Worm (Caenorhabditis elegans) whole organism, dauer: Measurements from ENCODE around the gene R01E6.7.

Experiments used
- unc-62 ChIP-seq: sonication (generic microtip); optimal IDR thresholded peaks from 2 replicates; lab custom pipeline; 2017; ENCODE audit warnings: missing biosample characterization, missing genetic modification reagents, missing genetic modification characterization

R01E6.7 gene

DNA sequence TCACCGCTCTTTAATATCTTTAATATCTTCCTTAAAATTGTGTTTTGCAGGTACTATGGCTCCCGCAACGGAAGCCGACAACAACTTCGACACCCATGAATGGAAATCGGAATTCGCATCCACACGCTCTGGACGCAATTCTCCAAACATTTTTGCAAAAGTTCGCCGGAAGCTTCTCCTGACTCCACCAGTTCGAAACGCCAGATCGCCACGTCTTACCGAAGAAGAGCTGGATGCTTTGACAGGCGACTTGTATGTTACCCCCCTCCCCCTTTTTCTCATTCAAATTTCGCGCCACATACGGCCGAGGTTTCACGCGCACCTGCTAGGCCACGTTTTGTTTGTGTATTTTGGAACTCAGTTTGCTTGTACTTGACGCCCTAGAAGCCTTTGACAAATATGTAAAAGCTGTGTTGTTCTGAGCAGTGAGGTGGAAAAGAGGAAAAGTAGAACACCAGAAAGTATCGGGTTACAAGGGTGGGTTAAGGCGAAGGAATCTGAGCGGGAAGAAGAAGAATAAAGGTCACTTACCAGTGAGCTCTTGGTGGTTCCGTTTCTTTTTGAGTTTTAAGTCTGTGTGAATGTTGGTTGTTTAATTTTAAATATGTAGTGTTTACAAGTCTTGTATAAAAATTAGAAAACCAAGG lies 15.1 kb upstream of the R01E6.7 start, which contains the start of gene unc-84:
TSS of gene unc-84 (plus strand) at position 51 of the 647 bp plus-strand sequence.
- TF ChIP-seq unc-62 (GFP tag; lab: Kevin White, UChicago) = no peak

DNA sequence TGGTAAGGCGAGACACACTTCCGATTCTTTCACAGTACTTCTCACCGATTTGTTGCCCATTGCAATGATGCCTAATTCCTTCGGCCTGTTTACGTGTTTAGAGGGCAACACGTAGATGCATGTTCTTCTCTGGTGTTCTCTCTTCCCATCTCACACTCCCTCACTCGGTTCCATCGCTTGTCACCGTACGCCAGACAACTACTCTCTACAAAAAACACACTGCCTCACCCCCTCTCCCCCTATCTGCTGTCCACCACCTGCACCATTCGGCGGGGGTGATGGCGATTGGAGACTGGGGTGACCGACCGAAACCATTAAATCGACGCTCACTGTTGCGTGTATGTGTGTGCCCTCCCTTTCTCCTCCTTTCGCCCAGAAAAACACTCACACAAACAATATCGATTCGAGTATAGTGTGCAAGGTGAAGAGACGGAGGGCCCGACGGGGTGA lies 14.2 kb upstream of the R01E6.7 start:
- no peak for TF ChIP-seq unc-62 (GFP tag; lab: Kevin White, UChicago)

DNA sequence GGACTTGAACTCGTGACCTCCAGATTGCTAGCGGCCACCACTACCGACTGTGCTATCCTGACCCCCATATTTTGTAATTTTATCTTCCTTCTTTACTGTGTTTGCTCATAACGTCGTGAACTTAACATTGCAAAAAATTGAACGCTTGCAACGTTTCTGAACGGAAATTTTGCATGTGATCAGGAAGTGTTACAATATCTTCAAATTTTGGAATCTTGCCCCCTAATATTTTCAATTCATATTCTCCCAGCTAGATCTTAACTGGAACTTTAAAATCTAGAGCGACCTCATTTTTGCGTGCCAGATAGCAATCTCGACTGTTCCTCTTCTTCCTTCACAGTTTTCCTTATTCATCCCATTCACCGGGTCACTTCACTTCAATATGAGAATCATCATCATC lies 12.1 kb upstream of the R01E6.7 start, which contains the start of gene F54B11.10:
TSS of gene F54B11.10 (plus strand) at position 301 of the 400 bp plus-strand sequence.
- no peak for TF ChIP-seq unc-62 (GFP tag; lab: Kevin White, UChicago)

DNA sequence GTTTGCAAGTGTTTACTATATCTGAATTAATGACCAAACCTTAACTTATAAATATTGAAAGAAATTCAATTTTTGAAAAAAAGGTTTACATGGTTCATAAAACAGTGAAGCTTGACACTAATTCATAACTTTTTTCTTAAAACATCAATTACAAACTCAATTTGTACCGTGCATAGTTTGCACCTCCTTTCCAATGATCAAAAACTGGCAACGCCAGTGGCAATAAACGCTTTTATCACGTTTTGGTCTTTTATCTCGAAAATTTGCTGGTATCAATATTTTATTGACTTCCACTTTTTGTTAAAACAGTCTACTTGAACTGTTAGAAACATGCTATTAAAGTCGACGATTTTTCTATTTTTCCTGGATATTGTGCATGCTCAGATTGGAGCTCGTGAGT lies 8.7 kb upstream of the R01E6.7 start, which contains the start of gene F54B11.11:
TSS of gene F54B11.11 (plus strand) at position 301 of the 400 bp plus-strand sequence.
- no peak for TF ChIP-seq unc-62 (GFP tag; lab: Kevin White, UChicago)

DNA sequence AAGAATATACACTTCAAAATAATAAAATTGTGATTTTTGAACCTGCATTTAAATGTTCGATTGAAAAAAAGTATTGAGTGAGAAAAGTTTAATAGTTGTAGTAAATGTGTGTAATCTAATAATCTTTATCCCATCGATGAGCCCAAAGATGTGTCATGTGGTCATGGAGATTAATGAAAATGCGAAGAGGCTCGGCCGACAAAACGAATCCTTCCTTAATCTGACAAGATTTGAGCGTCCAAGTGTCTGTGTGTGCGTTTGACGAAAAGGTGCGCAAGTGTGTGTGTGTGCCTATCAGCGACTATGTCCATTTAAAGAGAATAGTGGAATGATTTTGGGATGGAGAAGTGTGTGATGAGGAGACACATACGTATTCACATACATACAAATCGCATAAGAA lies 4.3 kb upstream of the R01E6.7 start:
- TF ChIP-seq unc-62 (GFP tag; lab: Kevin White, UChicago) = no peak

DNA sequence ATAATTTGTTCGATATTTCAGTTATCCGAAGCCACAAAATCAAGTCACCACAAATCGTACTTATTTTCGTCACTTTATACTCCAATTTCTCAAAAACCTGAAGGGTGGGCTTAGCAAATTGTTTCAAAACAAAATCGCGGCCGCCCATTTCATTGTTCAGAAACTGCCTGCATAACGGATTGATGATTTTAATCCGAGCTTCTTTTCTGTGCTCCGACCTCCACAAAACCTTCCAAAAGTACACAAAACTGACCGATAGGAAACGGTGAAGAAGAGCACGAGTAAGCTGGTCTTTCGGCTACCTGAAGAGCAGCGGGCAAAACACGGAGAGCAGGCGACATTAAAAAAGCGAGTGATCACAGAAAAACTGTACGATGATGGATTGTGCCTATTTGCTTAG lies 3.3 kb downstream of the R01E6.7 start, which contains the start of gene R01E6.2:
TSS of gene R01E6.2 (minus strand) at position 101 of the 400 bp plus-strand sequence.
- no peak for TF ChIP-seq unc-62 (GFP tag; lab: Kevin White, UChicago)

DNA sequence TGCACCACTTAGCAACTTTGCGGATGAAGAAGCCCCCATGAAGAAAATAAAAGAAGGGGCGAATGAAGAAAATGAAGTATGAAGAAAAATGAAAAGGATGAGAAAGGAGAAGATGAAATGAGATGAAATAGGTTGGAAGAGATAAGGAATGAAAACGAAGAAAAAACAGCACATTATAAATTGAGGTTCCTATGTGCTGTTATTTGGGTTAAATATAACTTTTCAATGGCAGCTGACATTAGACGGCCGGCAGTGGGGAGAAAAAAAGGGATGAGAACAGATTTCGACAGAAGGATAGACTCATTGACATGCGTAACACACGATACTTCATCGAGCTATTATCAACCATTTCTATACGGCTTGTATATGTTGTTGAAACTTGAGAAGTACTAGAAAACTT lies 7.8 kb downstream of the R01E6.7 start:
- TF ChIP-seq unc-62 (GFP tag; lab: Kevin White, UChicago) = no peak

DNA sequence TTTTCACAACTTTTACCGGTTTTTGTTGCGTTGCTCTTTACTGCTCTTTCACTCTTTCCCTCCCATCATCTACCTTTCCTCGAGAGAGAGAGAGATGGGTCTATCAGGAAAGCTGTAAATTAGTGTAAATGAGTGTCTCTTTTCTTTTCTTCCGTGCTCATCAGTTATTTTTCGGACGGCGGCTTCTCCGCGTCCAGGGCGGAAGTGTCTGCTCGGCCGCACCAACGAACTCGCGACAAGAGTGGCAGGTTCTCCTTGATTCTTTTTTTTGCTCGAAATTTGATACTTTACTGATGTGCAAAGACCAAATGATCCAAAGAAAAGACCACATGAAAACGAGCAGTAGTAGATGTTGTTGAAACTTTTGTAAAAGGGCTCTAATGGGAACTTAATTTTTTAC lies 11.1 kb downstream of the R01E6.7 start:
- no peak for TF ChIP-seq unc-62 (GFP tag; lab: Kevin White, UChicago)

DNA sequence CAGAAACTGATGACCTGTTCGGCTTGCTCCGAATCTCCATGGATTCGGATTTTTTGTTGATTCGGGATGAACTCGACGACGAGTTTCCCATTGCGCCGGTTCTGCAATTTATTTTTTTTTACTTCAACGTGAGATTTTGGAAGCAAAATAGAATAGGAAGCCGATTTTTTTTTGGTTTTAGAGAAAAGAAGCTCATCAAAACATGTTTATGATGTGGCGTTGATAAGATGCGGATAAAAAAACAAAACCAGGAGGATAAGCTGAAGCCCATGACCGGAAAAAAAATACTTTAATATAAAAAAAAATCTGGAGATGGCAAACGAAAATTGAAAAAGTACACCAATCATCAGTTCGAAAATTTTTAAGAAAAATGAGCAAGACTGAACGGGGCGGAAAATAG lies 13.7 kb downstream of the R01E6.7 start, which contains the start of gene glb-20:
TSS of gene glb-20 (minus strand) at position 101 of the 400 bp plus-strand sequence.
- TF ChIP-seq unc-62 (GFP tag; lab: Kevin White, UChicago) = no peak

DNA sequence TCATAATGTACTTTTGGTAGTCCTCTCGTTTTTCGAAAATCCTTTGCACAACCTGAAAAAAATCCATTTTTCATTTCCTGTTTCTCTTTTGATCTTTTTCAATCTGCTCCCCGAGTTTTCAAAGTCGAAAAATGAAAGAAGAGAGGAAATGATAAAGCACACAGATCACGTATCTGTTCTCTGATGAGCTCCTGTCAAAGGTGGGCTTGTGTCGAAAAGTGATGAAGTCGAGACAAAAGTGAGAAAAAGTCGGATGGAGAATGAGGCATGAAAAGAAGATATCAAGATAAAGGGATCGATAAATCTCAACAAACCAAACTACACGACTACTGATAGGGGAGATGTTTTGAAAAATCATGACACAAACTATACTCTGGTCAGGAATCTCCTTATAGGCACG lies 14.7 kb downstream of the R01E6.7 start:
- TF ChIP-seq unc-62 (GFP tag; lab: Kevin White, UChicago) = no peak

DNA sequence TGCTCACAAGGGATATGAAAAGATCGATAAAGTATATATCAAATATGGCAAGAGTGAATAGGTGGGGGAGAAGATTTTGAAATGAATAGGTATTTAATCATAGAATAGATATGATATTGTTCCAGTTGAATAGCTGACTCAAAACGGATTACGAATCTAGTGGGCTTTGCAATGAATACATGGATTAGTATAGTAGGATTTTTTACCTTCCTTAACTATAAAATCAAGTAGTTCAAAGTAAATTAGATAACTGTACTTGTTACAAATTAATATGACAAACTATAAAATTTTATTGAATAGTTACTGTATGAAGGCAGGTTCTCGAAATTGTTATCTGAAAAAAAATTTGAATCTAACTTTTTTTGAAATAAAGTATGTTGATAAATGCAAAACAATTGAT lies 18.9 kb downstream of the R01E6.7 start, which contains the start of gene odr-1:
TSS of gene odr-1 (minus strand) at position 101 of the 400 bp plus-strand sequence.
- TF ChIP-seq unc-62 (GFP tag; lab: Kevin White, UChicago) = no peak

DNA sequence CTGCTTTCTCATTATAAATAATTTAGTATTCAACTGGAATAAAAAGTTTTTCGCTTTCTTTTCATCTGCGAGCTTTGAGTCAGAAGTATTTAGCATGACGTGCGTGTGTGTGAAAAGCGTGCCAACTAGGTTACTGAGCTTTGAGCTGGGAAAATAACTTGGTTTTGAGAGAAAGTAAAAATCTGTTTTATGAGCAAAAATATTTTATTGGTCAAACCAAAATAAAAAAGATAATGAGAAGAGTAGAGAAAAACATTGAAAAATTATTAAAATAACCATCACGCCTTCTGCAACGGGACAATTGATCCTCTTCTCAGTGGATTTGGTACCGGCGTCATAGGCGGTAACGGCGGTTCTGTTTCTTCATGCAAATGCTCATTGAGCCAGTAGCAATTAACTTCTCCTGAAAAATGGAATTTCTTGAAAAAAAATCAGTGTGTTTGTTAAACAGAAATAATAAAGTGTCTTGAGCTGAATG lies 25.2 kb downstream of the R01E6.7 start:
- no peak for TF ChIP-seq unc-62 (GFP tag; lab: Kevin White, UChicago)

DNA sequence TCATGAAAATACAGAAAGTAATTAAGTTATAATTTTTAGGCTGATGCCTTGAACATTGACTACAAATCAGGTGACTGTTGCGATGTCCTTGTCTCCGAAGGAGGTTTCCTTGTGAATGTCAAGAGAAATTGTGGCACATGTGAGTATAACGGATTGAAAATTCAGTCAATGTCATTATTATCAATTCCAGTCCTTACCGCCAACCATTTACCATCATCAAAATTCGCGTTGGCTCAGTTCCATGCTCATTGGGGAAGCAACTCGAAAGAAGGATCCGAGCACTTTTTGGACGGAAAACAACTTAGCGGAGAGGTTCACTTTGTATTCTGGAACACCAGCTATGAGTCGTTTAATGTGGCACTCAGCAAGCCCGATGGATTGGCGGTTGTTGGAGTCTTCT lies 26.4 kb downstream of the R01E6.7 start:
- TF ChIP-seq unc-62 (GFP tag; lab: Kevin White, UChicago) = no peak

DNA sequence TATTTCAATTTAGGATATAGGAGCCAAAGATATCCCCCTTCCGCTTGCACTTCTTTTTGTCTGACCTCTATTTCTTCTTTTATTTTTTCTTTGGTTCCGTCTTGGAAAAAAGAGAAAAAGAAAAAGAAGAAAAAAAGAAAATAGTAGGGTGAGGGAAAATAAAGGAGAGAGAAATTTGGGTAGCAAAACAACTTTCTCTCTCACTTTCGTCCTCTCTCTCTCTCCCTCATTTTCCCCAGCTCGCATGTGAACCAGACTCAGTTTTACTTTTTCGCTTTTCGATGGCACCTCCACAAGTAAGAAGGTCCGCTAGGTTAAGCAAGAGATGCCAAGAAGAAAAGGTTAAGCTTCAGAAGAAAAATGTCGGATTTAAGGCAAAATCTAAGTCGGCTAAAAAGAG lies 27.0 kb downstream of the R01E6.7 start:
- TF ChIP-seq unc-62 (GFP tag; lab: Kevin White, UChicago) = no peak

DNA sequence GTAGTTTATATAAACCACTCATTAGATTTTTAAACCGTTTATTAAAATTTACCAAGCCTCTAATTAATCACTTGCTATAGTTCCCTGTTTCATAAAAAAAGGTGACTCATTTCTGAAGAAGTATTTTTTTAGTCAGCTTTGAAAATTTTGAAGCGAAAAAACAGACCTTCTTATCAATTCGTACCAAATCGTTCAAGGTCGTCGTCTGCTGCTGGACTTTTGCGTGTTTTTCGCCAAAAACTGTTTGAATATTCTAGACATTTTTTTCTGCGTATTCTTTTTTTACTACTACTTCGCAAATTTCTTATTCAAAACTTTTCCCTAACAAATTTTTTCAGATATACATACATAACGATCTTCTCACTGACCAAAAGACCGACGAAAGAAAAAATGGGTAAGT lies 27.5 kb downstream of the R01E6.7 start, which contains the start of gene cah-4:
TSS of gene cah-4 (plus strand) at position 339 of the 400 bp plus-strand sequence.
- TF ChIP-seq unc-62 (GFP tag; lab: Kevin White, UChicago) = no peak

DNA sequence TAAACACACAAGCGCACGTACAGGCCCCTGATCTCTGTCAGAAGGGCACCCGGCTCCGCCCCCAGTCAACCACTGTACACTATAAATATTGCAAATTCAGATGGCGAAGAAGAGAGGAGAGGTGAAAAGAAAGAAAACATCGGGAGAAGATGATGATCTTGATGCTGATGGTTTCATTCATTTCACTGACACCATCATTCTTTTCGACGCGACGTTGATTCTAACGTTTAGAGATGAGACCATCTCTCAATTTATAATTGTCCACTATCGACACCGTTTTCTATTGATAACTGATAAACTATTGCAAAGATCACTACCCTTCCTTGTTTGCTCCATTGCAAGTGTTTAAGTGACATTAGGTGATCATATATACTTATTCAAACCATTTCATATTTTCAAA lies 28.4 kb downstream of the R01E6.7 start:
- TF ChIP-seq unc-62 (GFP tag; lab: Kevin White, UChicago) = no peak

DNA sequence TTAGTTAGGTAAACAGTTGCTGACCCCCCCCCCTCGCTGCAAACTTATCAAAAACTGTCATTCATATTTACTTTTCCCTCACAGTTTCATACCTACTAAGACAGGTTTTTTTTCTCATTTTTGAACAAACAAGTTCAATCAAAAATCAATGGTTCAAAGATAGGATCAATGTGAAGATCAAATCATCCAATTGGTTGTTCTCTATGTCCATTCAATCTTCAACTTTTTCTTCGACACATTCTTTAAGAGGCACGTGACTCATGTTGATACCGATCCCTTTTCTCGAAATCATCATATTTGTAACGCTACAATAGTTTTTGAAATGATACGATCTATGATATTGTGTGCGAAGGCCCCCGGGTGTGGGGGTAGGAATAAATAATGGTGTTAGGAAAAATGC lies 30.1 kb downstream of the R01E6.7 start:
- no peak for TF ChIP-seq unc-62 (GFP tag; lab: Kevin White, UChicago)
